Worm (Caenorhabditis elegans): ENCODE results near the gene F01G10.4.

DNA sequence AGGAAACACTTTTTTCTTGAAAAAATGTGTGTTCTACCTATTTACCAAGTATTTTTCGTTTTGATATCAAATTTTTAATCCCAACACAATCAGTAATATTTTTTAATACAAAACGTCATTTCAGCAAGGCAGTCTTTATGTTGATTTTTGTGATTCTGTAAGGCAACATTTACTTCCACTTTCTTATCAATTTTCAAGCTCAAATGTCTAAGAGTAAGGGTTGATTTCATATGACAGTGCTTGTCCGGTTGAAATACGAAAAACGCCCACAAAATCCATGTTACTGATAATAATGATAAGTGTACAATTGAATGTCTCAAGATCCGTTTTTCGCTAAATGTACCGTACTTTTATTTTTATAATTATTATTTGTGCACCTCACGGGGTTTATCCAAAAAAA lies 3.8 kb upstream of the F01G10.4 start:
- no peak for TF ChIP-seq ama-1 (optimal IDR thresholded peaks at IDR 0.05)
- no peak for TF ChIP-seq F13C5.2 (tag; optimal IDR thresholded peaks at IDR 0.05)
- no peak for TF ChIP-seq pes-1 (GFP tag; IDR thresholded peaks at IDR 0.05)
- TF ChIP-seq flt-1 (GFP tag; IDR thresholded peaks at IDR 0.05) = no peak
- TF ChIP-seq aly-1 (tag; optimal IDR thresholded peaks at IDR 0.05) = no peak
- TF ChIP-seq B0310.2 (tag; optimal IDR thresholded peaks at IDR 0.05) = no peak
- TF ChIP-seq tbx-11 (GFP tag; IDR thresholded peaks at IDR 0.05) = no peak
- TF ChIP-seq ceh-36 (tag; optimal IDR thresholded peaks at IDR 0.05) = no peak
- TF ChIP-seq hmg-4 (GFP tag; optimal IDR thresholded peaks at IDR 0.05) = no peak
- no peak for TF ChIP-seq ets-7 (tag; optimal IDR thresholded peaks at IDR 0.05)
- no peak for TF ChIP-seq hmbx-1 (tag; optimal IDR thresholded peaks at IDR 0.05)
